Worm (Caenorhabditis elegans) whole organism, L4/young adult: Measurements from ENCODE around the gene B0432.1.

Experiments
- W03F9.2 ChIP-seq: fragments of 150-350 bp; optimal IDR thresholded peaks from 2 replicates; lab custom pipeline; 2014; ENCODE audit warnings: missing biosample characterization, missing genetic modification characterization
- dao-5 ChIP-seq: sonication (generic microtip); optimal IDR thresholded peaks from 2 replicates; lab custom pipeline; 2016; ENCODE audit warnings: missing genotype, missing genetic modification characterization, moderate library complexity, missing compliant biosample characterization
- him-1 ChIP-seq: sonication (generic microtip); optimal IDR thresholded peaks from 2 replicates; lab custom pipeline; 2016; ENCODE audit warnings: missing genotype, missing genetic modification reagents, missing genetic modification characterization, missing compliant biosample characterization

ce11 chrII:263563-263962 is 33.6 kb upstream of the B0432.1 start, which contains the start of gene scc-2:
- TF ChIP-seq him-1 (tag; lab: Kevin White, UChicago): no peak
- no peak for TF ChIP-seq dao-5
- TF ChIP-seq W03F9.2 (tag; lab: Kevin White, UChicago): no peak
